Worm (Caenorhabditis elegans) whole organism, mixed stage, embryonic: Measurements from ENCODE around the gene eral-1.

ENCODE experiments used
- blmp-1 ChIP-seq: fragments of 150-350 bp; optimal IDR thresholded peaks from 2 replicates; lab custom pipeline; 2014; ENCODE audit warnings: missing biosample characterization, missing genetic modification characterization
- elt-1 ChIP-seq: sonication (generic microtip); optimal IDR thresholded peaks from 2 replicates; lab custom pipeline; 2017; ENCODE audit warnings: missing genetic modification characterization, mild to moderate bottlenecking, missing compliant biosample characterization, antibody characterized with exemption, moderate library complexity, borderline replicate concordance; ENCODE audit not compliant: insufficient read depth
- elt-3 ChIP-seq: fragments of 150-350 bp; optimal IDR thresholded peaks from 2 replicates; lab custom pipeline; 2014; ENCODE audit warnings: missing biosample characterization, missing genetic modification characterization
- lin-13 ChIP-seq: fragments of 150-350 bp; optimal IDR thresholded peaks from 2 replicates; lab custom pipeline; 2014; ENCODE audit warnings: missing biosample characterization, missing genetic modification characterization
- nhr-12 ChIP-seq: fragments of 150-350 bp; optimal IDR thresholded peaks from 2 replicates; lab custom pipeline; 2014; ENCODE audit warnings: missing biosample characterization, missing genetic modification characterization
- nhr-76 ChIP-seq: sonication (generic microtip); optimal IDR thresholded peaks from 2 replicates; lab custom pipeline; 2017; ENCODE audit warnings: missing biosample characterization, missing genetic modification characterization
- pha-4 ChIP-seq: fragments of 150-350 bp; optimal IDR thresholded peaks from 2 replicates; lab custom pipeline; 2018; ENCODE audit warnings: missing biosample characterization, missing genetic modification reagents, missing genetic modification characterization
- snpc-4 ChIP-seq: fragments of 150-350 bp; optimal IDR thresholded peaks from 2 replicates; lab custom pipeline; 2014; ENCODE audit warnings: missing biosample characterization, missing genetic modification characterization
- ztf-11 ChIP-seq: fragments of 150-350 bp; optimal IDR thresholded peaks from 2 replicates; lab custom pipeline; 2014; ENCODE audit warnings: missing biosample characterization, missing genetic modification characterization

ce11 chrII:9611347-9611923, 21.9 kb upstream of the eral-1 start, which contains the start of the genes T15H9.5 and T15H9.4:
- TF ChIP-seq snpc-4 (tag; lab: Kevin White, UChicago) (no peak), pha-4 (tag; lab: Kevin White, UChicago) (no peak), ztf-11 (tag; lab: Kevin White, UChicago) (no peak), nhr-12 (tag; lab: Kevin White, UChicago) (no peak), nhr-76 (tag; lab: Kevin White, UChicago) (no peak), elt-3 (tag; lab: Kevin White, UChicago) (no peak), elt-1 (tag; lab: Kevin White, UChicago) (no peak), lin-13 (tag; lab: Kevin White, UChicago) (no peak), blmp-1 (tag; lab: Kevin White, UChicago) (no peak)
